Fruit fly (Drosophila melanogaster) whole organism, adult: ENCODE results near the gene CG9514.

ENCODE experiments used
- CG5204 ChIP-seq: fragments of 200-800 bp; sonication (Bioruptor generic); optimal IDR thresholded peaks from 2 replicates; lab custom pipeline; 2016; ENCODE audit warnings: missing biosample characterization, missing genetic modification characterization
- CG7045 ChIP-seq: fragments of 200-800 bp; sonication (Bioruptor generic); optimal IDR thresholded peaks from 2 replicates; lab custom pipeline; 2017; ENCODE audit warnings: missing biosample characterization, mild to moderate bottlenecking, missing genetic modification characterization
- Clk ChIP-seq: fragments of 200-800 bp; sonication (Bioruptor generic); optimal IDR thresholded peaks from 2 replicates; lab custom pipeline; 2017; ENCODE audit warnings: missing biosample characterization, missing genetic modification characterization
- Hr96 ChIP-seq: fragments of 200-800 bp; sonication (Bioruptor generic); optimal IDR thresholded peaks from 2 replicates; lab custom pipeline; 2016; ENCODE audit warnings: missing biosample characterization, missing genetic modification characterization

dm6 chrX:14922396-14923276 is 25.9 kb upstream of the CG9514 start:
- TF ChIP-seq CG5204 (GFP tag; lab: Kevin White, UChicago) = no peak
- TF ChIP-seq CG7045 (GFP tag; lab: Kevin White, UChicago) = no peak
- no peak for TF ChIP-seq Hr96 (GFP tag; lab: Kevin White, UChicago)
- TF ChIP-seq Clk = no peak
